Fruit fly (Drosophila melanogaster): ENCODE data around the gene CG10376.

dm6 chr2L:18677910-18678639 is 24.8 kb downstream of the CG10376 start:
- TF ChIP-seq CG8478 (optimal IDR thresholded peaks at IDR 0.05) (no peak), psq (optimal IDR thresholded peaks at IDR 0.05) (no peak), EcR (GFP tag; optimal IDR thresholded peaks at IDR 0.05) (no peak), usp (GFP tag; optimal IDR thresholded peaks at IDR 0.05) (no peak)
